Fruit fly (Drosophila melanogaster): ENCODE data around the gene Sdic2.
"Not testable (repeated sequence)": the region's sequence is repeated elsewhere in the genome, so short reads cannot be mapped to it uniquely, and the experiment has no call there.

Sdic2 gene

dm6 chrX:20178538-20178937 is 7.7 kb downstream of the Sdic2 start, which contains the start of gene Sdic1:
TSS of gene Sdic1 (minus strand) at chrX:20178638.
- not testable (repeated sequence) for TF ChIP-seq CG10631, CG6276, CG31627 (GFP tag; optimal IDR thresholded peaks at IDR 0.05)

dm6 chrX:20173464-20173995 is 12.8 kb downstream of the Sdic2 start, which contains the start of gene AnxB10:
TSS of gene AnxB10 (minus strand) at chrX:20173514.
- TF ChIP-seq cyc (GFP tag; optimal IDR thresholded peaks at IDR 0.05) = peak; percentile 94
- peak; percentile 95 for TF ChIP-seq CG15336 (GFP tag; IDR thresholded peaks at IDR 0.05)
- TF ChIP-seq fkh (GFP tag; optimal IDR thresholded peaks at IDR 0.05) = no peak
- peak; percentile 97 for TF ChIP-seq pdm3 (GFP tag; optimal IDR thresholded peaks at IDR 0.05)
- peak; percentile 93 for TF ChIP-seq CG7368 (GFP tag; optimal IDR thresholded peaks at IDR 0.05)
- TF ChIP-seq CG6792 (GFP tag; optimal IDR thresholded peaks at IDR 0.05) = peak; percentile 97
- peak; percentile 94 for TF ChIP-seq CG11762 (GFP tag; optimal IDR thresholded peaks at IDR 0.05; ENCODE audit: insufficient read depth)
- TF ChIP-seq CG9139 (GFP tag; optimal IDR thresholded peaks at IDR 0.05) = peak; percentile 88
- TF ChIP-seq Ets21C (GFP tag; optimal IDR thresholded peaks at IDR 0.05) = peak; percentile 92
- peak; percentile 94 for TF ChIP-seq CG11902 (GFP tag; optimal IDR thresholded peaks at IDR 0.05)
- peak; percentile 32 for TF ChIP-seq Hr38 (GFP tag; optimal IDR thresholded peaks at IDR 0.05)
- peak; percentile 94 for TF ChIP-seq CG8319 (GFP tag; optimal IDR thresholded peaks at IDR 0.05)
- TF ChIP-seq OdsH (GFP tag; optimal IDR thresholded peaks at IDR 0.05) = peak; percentile 96
- peak; percentile 95 for TF ChIP-seq CG31627 (GFP tag; optimal IDR thresholded peaks at IDR 0.05)
- peak; percentile 96 for TF ChIP-seq CG3919 (GFP tag; optimal IDR thresholded peaks at IDR 0.05)
- TF ChIP-seq Eip75B (GFP tag; optimal IDR thresholded peaks at IDR 0.05) = peak; percentile 95
- peak; percentile 93 for TF ChIP-seq Hr4 (GFP tag; optimal IDR thresholded peaks at IDR 0.05)
- TF ChIP-seq lz (GFP tag; optimal IDR thresholded peaks at IDR 0.05) = peak; percentile 96
- TF ChIP-seq Gug (GFP tag; IDR thresholded peaks at IDR 0.05) = peak; percentile 90
- TF ChIP-seq CG8632 (GFP tag; optimal IDR thresholded peaks at IDR 0.05) = peak; percentile 95
- TF ChIP-seq dac (GFP tag; optimal IDR thresholded peaks at IDR 0.05) = peak; percentile 90
- peak; percentile 81 for TF ChIP-seq CG1621 (tag; optimal IDR thresholded peaks at IDR 0.05)
- peak; percentile 90 for TF ChIP-seq spab (GFP tag; optimal IDR thresholded peaks at IDR 0.05)
- TF ChIP-seq eg (GFP tag; IDR thresholded peaks at IDR 0.05) = peak; percentile 86; the same call in 2 of the 3 replicates
- peak; percentile 83 for TF ChIP-seq Blimp-1 (GFP tag; optimal IDR thresholded peaks at IDR 0.05)
- peak; percentile 93 for TF ChIP-seq CG10631 (GFP tag; optimal IDR thresholded peaks at IDR 0.05)
- peak; percentile 84 for TF ChIP-seq dsx (GFP tag; optimal IDR thresholded peaks at IDR 0.05; ENCODE audit: poor library complexity, severe bottlenecking)
- peak; percentile 95 for TF ChIP-seq CG34406 (GFP tag; optimal IDR thresholded peaks at IDR 0.05)
- peak; percentile 96 for TF ChIP-seq esn (GFP tag; optimal IDR thresholded peaks at IDR 0.05)
- TF ChIP-seq fd85E (GFP tag; optimal IDR thresholded peaks at IDR 0.05) = peak; percentile 81
- peak; percentile 92 for TF ChIP-seq Ets96B (tag; optimal IDR thresholded peaks at IDR 0.05)
- TF ChIP-seq Met (GFP tag; optimal IDR thresholded peaks at IDR 0.05) = peak; percentile 96
- peak; percentile 89 for TF ChIP-seq CG6163 (GFP tag; IDR thresholded peaks at IDR 0.05)
- TF ChIP-seq Smox (GFP tag; optimal IDR thresholded peaks at IDR 0.05) = peak; percentile 94
- TF ChIP-seq fd59A (GFP tag; optimal IDR thresholded peaks at IDR 0.05) = peak; percentile 91
- TF ChIP-seq Hr39 (GFP tag; optimal IDR thresholded peaks at IDR 0.05) = peak; percentile 94
- TF ChIP-seq Sox15 (GFP tag; optimal IDR thresholded peaks at IDR 0.05) = peak; percentile 94
- TF ChIP-seq salr (GFP tag; optimal IDR thresholded peaks at IDR 0.05) = peak; percentile 69 to 94
- TF ChIP-seq achi (GFP tag; optimal IDR thresholded peaks at IDR 0.05) = peak; percentile 94
- TF ChIP-seq acj6 (GFP tag; optimal IDR thresholded peaks at IDR 0.05) = peak; percentile 95
- TF ChIP-seq svp (GFP tag) = peak; percentile 98
- TF ChIP-seq CG3032 (tag; optimal IDR thresholded peaks at IDR 0.05) = peak; percentile 93
- peak; percentile 94 for TF ChIP-seq CG6808 (GFP tag; optimal IDR thresholded peaks at IDR 0.05)
- peak; percentile 93 for TF ChIP-seq CG6276 (GFP tag; optimal IDR thresholded peaks at IDR 0.05)
- TF ChIP-seq CG10669 (GFP tag; optimal IDR thresholded peaks at IDR 0.05) = peak; percentile 95
- peak; percentile 96 for TF ChIP-seq topi (GFP tag; optimal IDR thresholded peaks at IDR 0.05)
- peak; percentile 97 for TF ChIP-seq CG32006 (GFP tag; optimal IDR thresholded peaks at IDR 0.05)
- TF ChIP-seq ss (GFP tag; optimal IDR thresholded peaks at IDR 0.05) = peak; percentile 82 to 92
